Comparison of ENCODE assay signal across 2 fruit fly cellular contexts in genomic region chr2L:11589064-11589463, dm6.
TF ChIP-seq lines count a peak whose summit lies in the region.

No protein-coding gene starts in this region.

- TF ChIP-seq CTCF in whole organism, embryonic (GFP tag; optimal IDR thresholded peaks at IDR 0.05; lab: Kevin White, UChicago) = no peak

TF ChIP-seq in whole organism, embryonic, 481 proteins besides CTCF, POLR2A, EP300 and RAD21 (continues in another document):
- TF ChIP-seq Spps (tag; optimal IDR thresholded peaks at IDR 0.05; lab: Kevin White, UChicago) (no peak), Sox100B (GFP tag; optimal IDR thresholded peaks at IDR 0.05; lab: Kevin White, UChicago) (peak; percentile 15), CG18619 (GFP tag; optimal IDR thresholded peaks at IDR 0.05; lab: Kevin White, UChicago) (peak; percentile 9), abd-A (tag; optimal IDR thresholded peaks at IDR 0.05; lab: Kevin White, UChicago) (no peak), CoRest (tag; optimal IDR thresholded peaks at IDR 0.05; lab: Kevin White, UChicago) (peak; percentile 58), bab2 (GFP tag; optimal IDR thresholded peaks at IDR 0.05; lab: Kevin White, UChicago) (peak; percentile 8), CG13424 (tag; optimal IDR thresholded peaks at IDR 0.05; lab: Kevin White, UChicago) (peak; percentile 24), ham (GFP tag; IDR thresholded peaks at IDR 0.05; lab: Robert Waterston, UW) (no peak), ttk (GFP tag; IDR thresholded peaks at IDR 0.05; lab: Robert Waterston, UW) (0 out of 2 replicates have a peak, but pooled peaks have one; percentile 5), dmrt99B (tag; optimal IDR thresholded peaks at IDR 0.05; lab: Kevin White, UChicago) (peak; percentile 56), nmo (GFP tag; optimal IDR thresholded peaks at IDR 0.05; lab: Kevin White, UChicago) (peak; percentile 37), CG7556 (GFP tag; optimal IDR thresholded peaks at IDR 0.05; lab: Kevin White, UChicago) (peak; percentile 46), CG11695 (GFP tag; IDR thresholded peaks at IDR 0.05; lab: Robert Waterston, UW) (0 out of 3 replicates have a peak, but pooled peaks have one; percentile 10), Ptx1 (GFP tag; IDR thresholded peaks at IDR 0.05; lab: Robert Waterston, UW) (peak; percentile 43), CG31441 (GFP tag; IDR thresholded peaks at IDR 0.05; lab: Robert Waterston, UW) (0 out of 2 replicates have a peak, but pooled peaks have one; percentile 21), sisA (GFP tag; IDR thresholded peaks at IDR 0.05; lab: Robert Waterston, UW) (0 out of 2 replicates have a peak, but pooled peaks have one; percentile 9), Vsx1 (GFP tag; optimal IDR thresholded peaks at IDR 0.05; lab: Kevin White, UChicago) (no peak), Xbp1 (GFP tag; optimal IDR thresholded peaks at IDR 0.05; lab: Kevin White, UChicago) (peak; percentile 26), tio (GFP tag; optimal IDR thresholded peaks at IDR 0.05; lab: Kevin White, UChicago) (peak; percentile 2), CG15269 (tag; optimal IDR thresholded peaks at IDR 0.05; lab: Kevin White, UChicago) (peak; percentile 26), D19A (tag; optimal IDR thresholded peaks at IDR 0.05; lab: Kevin White, UChicago) (peak; percentile 14), row (GFP tag; IDR thresholded peaks at IDR 0.05; lab: Robert Waterston, UW) (peak; percentile 62), Optix (GFP tag; IDR thresholded peaks at IDR 0.05; lab: Robert Waterston, UW) (no peak), CG8924 (tag; optimal IDR thresholded peaks at IDR 0.05; lab: Kevin White, UChicago) (peak; percentile 13), Camta (GFP tag; optimal IDR thresholded peaks at IDR 0.05; lab: Kevin White, UChicago) (no peak), jigr1 (GFP tag; IDR thresholded peaks at IDR 0.05; lab: Robert Waterston, UW) (no peak), phol (tag; optimal IDR thresholded peaks at IDR 0.05; lab: Kevin White, UChicago) (peak; percentile 35), Xrp1 (GFP tag; IDR thresholded peaks at IDR 0.05; lab: Robert Waterston, UW) (0 out of 2 replicates have a peak, but pooled peaks have one; percentile 10), CG11504 (tag; optimal IDR thresholded peaks at IDR 0.05; lab: Kevin White, UChicago) (peak; percentile 60), CG18599 (GFP tag; optimal IDR thresholded peaks at IDR 0.05; lab: Kevin White, UChicago) (peak; percentile 41), scrt (GFP tag; optimal IDR thresholded peaks at IDR 0.05; lab: Kevin White, UChicago) (peak; percentile 13), gcm (GFP tag; optimal IDR thresholded peaks at IDR 0.05; lab: Kevin White, UChicago) (no peak), sima (GFP tag; optimal IDR thresholded peaks at IDR 0.05; lab: Kevin White, UChicago) (no peak), Hmr (GFP tag; optimal IDR thresholded peaks at IDR 0.05; lab: Kevin White, UChicago) (peak; percentile 26), Abd-B (GFP tag; optimal IDR thresholded peaks at IDR 0.05; lab: Kevin White, UChicago) (no peak), lab (GFP tag; optimal IDR thresholded peaks at IDR 0.05; lab: Kevin White, UChicago) (peak; percentile 35), grau (tag; optimal IDR thresholded peaks at IDR 0.05; lab: Kevin White, UChicago) (peak; percentile 43), unpg (GFP tag; optimal IDR thresholded peaks at IDR 0.05; lab: Kevin White, UChicago) (peak; percentile 13), TFAM (GFP tag; optimal IDR thresholded peaks at IDR 0.05; lab: Kevin White, UChicago) (no peak), Sry-δ (GFP tag; optimal IDR thresholded peaks at IDR 0.05; lab: Kevin White, UChicago) (no peak), CG2120 (GFP tag; optimal IDR thresholded peaks at IDR 0.05; lab: Kevin White, UChicago) (peak; percentile 15), ATbp (GFP tag; optimal IDR thresholded peaks at IDR 0.05; lab: Kevin White, UChicago) (peak; percentile 14), CG17361 (GFP tag; IDR thresholded peaks at IDR 0.05; lab: Robert Waterston, UW) (peak; percentile 46; the same call in 1 of the 3 replicates), az2 (GFP tag; optimal IDR thresholded peaks at IDR 0.05; lab: Kevin White, UChicago) (peak; percentile 12), peb (GFP tag; IDR thresholded peaks at IDR 0.05; lab: Robert Waterston, UW) (no peak)

TF ChIP-seq in whole organism, prepupa, 60 proteins besides CTCF, POLR2A, EP300 and RAD21:
- TF ChIP-seq svp (GFP tag; lab: Kevin White, UChicago) (peak; percentile 56), CG34406 (GFP tag; optimal IDR thresholded peaks at IDR 0.05; lab: Kevin White, UChicago) (no peak)
TF ChIP-seq in whole organism, prepupa: peak in this region for 1.

Comparison
In these comparisons a context has a peak if more than half of its experiments do, and no peak if none do; other contexts are left out.
1. Of the 7 proteins assayed by ChIP-seq in both whole organism, embryonic and whole organism, prepupa: peak only in whole organism, embryonic: Blimp-1 and Sox102F; only in whole organism, prepupa: none; in both: none; in neither: 5.